Worm (Caenorhabditis elegans) whole organism, L1 larva: ENCODE results near the gene M01F1.8.

Experiments
- aly-2 ChIP-seq: fragments of 150-350 bp; optimal IDR thresholded peaks from 2 replicates; lab custom pipeline; 2014; ENCODE audit warnings: missing biosample characterization, missing genetic modification characterization
- ceh-8 ChIP-seq: fragments of 200-800 bp; sonication (Bioruptor generic); optimal IDR thresholded peaks from 2 replicates; lab custom pipeline; 2018; ENCODE audit warnings: mild to moderate bottlenecking, missing genetic modification characterization, moderate library complexity, missing compliant biosample characterization
- lin-13 ChIP-seq: fragments of 150-350 bp; optimal IDR thresholded peaks from 2 replicates; lab custom pipeline; 2014; ENCODE audit warnings: missing biosample characterization, missing genetic modification reagents, missing genetic modification characterization
- nhr-11 ChIP-seq: fragments of 150-350 bp; optimal IDR thresholded peaks from 2 replicates; lab custom pipeline; 2014; ENCODE audit warnings: missing biosample characterization, missing genetic modification characterization
- nhr-237 ChIP-seq: fragments of 150-350 bp; optimal IDR thresholded peaks from 2 replicates; lab custom pipeline; 2014; ENCODE audit warnings: missing biosample characterization, missing genetic modification characterization
- nhr-77 ChIP-seq: fragments of 150-350 bp; optimal IDR thresholded peaks from 2 replicates; lab custom pipeline; 2014; ENCODE audit warnings: missing biosample characterization, missing genetic modification characterization

DNA sequence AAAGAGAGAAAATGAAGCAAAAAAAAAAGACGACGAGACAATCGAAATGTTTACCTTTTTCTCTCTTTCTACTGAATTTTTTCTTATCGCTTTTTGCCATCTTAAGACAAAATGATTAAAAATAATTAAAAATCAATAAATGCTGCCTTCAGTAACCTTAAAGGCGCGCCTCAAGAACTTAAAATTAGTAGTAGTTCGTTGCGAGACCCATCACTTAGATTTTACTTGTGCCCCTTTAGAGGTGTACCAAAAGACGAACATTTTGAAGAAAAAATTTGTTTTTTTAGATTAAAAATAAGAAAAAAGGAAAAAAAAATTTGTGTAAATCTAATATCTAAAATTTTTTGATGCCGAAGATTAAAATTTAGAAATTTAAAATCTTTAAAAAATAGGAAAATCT is 31.4 kb downstream of the M01F1.8 start:
- no peak for TF ChIP-seq nhr-237 (tag; lab: Kevin White, UChicago)
- no peak for TF ChIP-seq nhr-77 (tag; lab: Kevin White, UChicago)
- no peak for TF ChIP-seq ceh-8 (GFP tag; lab: Kevin White, UChicago)
- TF ChIP-seq aly-2: no peak
- TF ChIP-seq lin-13 (GFP tag; lab: Kevin White, UChicago): no peak
- TF ChIP-seq nhr-11 (tag; lab: Kevin White, UChicago): no peak
